Fruit fly (Drosophila melanogaster) whole organism, adult: Measurements from ENCODE around the gene mud.
A peak's percentile ranks its signal among the peaks of the same experiment; 100 is the strongest.

ENCODE experiments used
- CG11617 ChIP-seq: fragments of 200-800 bp; sonication (Bioruptor generic); optimal IDR thresholded peaks from 2 replicates; lab custom pipeline; 2017; ENCODE audit warnings: mild to moderate bottlenecking, missing biosample characterization, missing genetic modification reagents, missing genetic modification characterization
- CG12768 ChIP-seq: fragments of 200-800 bp; sonication (Bioruptor generic); optimal IDR thresholded peaks from 2 replicates; lab custom pipeline; 2017; ENCODE audit warnings: missing biosample characterization, missing genetic modification characterization, mild to moderate bottlenecking, moderate library complexity, missing genetic modification reagents
- CG1620 ChIP-seq: fragments of 200-800 bp; sonication (Bioruptor generic); optimal IDR thresholded peaks from 2 replicates; lab custom pipeline; 2016; ENCODE audit warnings: missing biosample characterization, missing genetic modification characterization
- CG33017 ChIP-seq: fragments of 200-800 bp; sonication (Bioruptor generic); optimal IDR thresholded peaks from 2 replicates; lab custom pipeline; 2018; ENCODE audit warnings: missing biosample characterization, mild to moderate bottlenecking, missing genetic modification characterization, moderate library complexity
- CG7101 ChIP-seq: fragments of 200-800 bp; sonication (Bioruptor generic); optimal IDR thresholded peaks from 2 replicates; lab custom pipeline; 2018; ENCODE audit warnings: missing biosample characterization, mild to moderate bottlenecking, missing genetic modification characterization, moderate library complexity
- Hr96 ChIP-seq: fragments of 200-800 bp; sonication (Bioruptor generic); optimal IDR thresholded peaks from 2 replicates; lab custom pipeline; 2016; ENCODE audit warnings: missing biosample characterization, missing genetic modification characterization
- Mnt ChIP-seq: fragments of 200-800 bp; sonication (Bioruptor generic); optimal IDR thresholded peaks from 2 replicates; lab custom pipeline; 2016; ENCODE audit warnings: missing biosample characterization, mild to moderate bottlenecking, missing genetic modification characterization
- cnc ChIP-seq, 2 experiments: fragments of >200 bp; optimal IDR thresholded peaks; 2 replicates each; lab custom pipeline; 2017
- kay ChIP-seq: fragments of 200-800 bp; sonication (Bioruptor generic); peaks from one replicate; lab custom pipeline; 2016; ENCODE audit warnings: missing biosample characterization, missing genetic modification characterization, borderline replicate concordance
- ovo ChIP-seq: fragments of 200-800 bp; sonication (Bioruptor generic); optimal IDR thresholded peaks from 2 replicates; lab custom pipeline; 2016; ENCODE audit warnings: missing biosample characterization, missing genetic modification characterization
- pad ChIP-seq: fragments of 200-800 bp; sonication (Bioruptor generic); optimal IDR thresholded peaks from 3 replicates; lab custom pipeline; 2017; ENCODE audit warnings: missing biosample characterization, missing genetic modification characterization, mild to moderate bottlenecking, moderate library complexity, missing genetic modification reagents
- toe ChIP-seq: fragments of 200-800 bp; sonication (Bioruptor generic); optimal IDR thresholded peaks from 2 replicates; lab custom pipeline; 2016; ENCODE audit warnings: missing biosample characterization, missing genetic modification characterization

DNA sequence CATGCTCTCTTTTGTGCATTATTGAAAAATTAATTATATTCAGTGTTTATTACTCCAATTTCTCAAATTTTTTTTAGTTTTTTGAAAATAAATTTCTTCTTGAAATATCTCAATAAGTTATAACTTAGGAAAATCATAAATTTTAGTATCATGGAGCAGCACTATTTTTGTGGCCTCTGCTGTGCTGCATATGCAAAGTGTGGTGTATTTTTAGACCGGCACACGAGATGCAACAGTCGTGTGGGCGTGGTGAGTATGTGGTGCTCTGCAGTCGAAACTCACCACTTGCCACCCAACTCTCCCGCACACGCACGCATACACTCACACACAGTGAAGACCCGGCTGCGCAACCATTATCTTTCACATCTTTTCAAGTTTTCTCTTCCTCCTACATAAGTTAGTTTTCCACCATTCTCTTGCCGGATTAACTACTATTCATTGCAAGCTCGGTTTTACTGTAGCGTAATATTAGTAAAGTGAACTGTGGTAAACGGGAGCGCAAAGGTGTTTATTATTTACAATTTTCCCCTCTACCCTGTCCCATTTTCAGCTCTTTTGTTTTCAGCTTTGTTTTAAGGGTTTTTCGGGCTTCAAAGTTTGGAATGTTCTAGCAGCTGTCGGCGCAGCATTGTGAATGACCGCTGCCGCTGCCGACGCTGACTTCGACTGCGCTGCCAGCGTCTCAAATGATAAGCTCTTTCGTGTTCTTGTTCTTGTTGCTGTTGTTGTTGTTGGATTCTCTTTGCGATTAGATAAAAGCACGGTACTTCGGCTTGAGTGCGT is 38.9 kb upstream of the mud start:
- TF ChIP-seq CG12768 (no peak), CG11617 (peak; percentile 36), toe (GFP tag; lab: Kevin White, UChicago) (peak; percentile 12), kay (GFP tag; lab: Kevin White, UChicago) (peak; percentile 72), cnc (optimal IDR thresholded peaks at IDR 0.05; lab: Kevin White, UChicago) (no peak), CG33017 (peak; percentile 41), CG7101 (tag; lab: Kevin White, UChicago) (no peak), pad (GFP tag; lab: Kevin White, UChicago) (peak; percentile 26), ovo (no peak), Hr96 (GFP tag; lab: Kevin White, UChicago) (peak; percentile 42), CG1620 (GFP tag; lab: Kevin White, UChicago) (no peak), Mnt (GFP tag; lab: Kevin White, UChicago) (no peak)
